Fruit fly (Drosophila melanogaster) whole organism, embryonic: ENCODE results near the gene isoQC.
A peak's percentile ranks its signal among the peaks of the same experiment; 100 is the strongest.

Experiments
- Abd-B ChIP-seq: fragments of 200-800 bp; sonication (Bioruptor generic); optimal IDR thresholded peaks from 2 replicates; lab custom pipeline; 2018; ENCODE audit warnings: missing biosample characterization, mild to moderate bottlenecking, missing genetic modification characterization, moderate library complexity
- CG15011 ChIP-seq: fragments of 200-800 bp; sonication (Bioruptor generic); optimal IDR thresholded peaks from 3 replicates; lab custom pipeline; 2018; ENCODE audit warnings: missing biosample characterization, mild to moderate bottlenecking, missing genetic modification characterization
- CG1529 ChIP-seq: fragments of 200-800 bp; sonication (Bioruptor generic); optimal IDR thresholded peaks from 3 replicates; lab custom pipeline; 2018; ENCODE audit warnings: missing biosample characterization, missing genetic modification characterization
- CG1602 ChIP-seq: fragments of 200-800 bp; sonication (Bioruptor generic); optimal IDR thresholded peaks from 3 replicates; lab custom pipeline; 2016; ENCODE audit warnings: missing biosample characterization, missing genetic modification characterization
- CG1603 ChIP-seq: fragments of 200-800 bp; sonication (Bioruptor generic); optimal IDR thresholded peaks from 2 replicates; lab custom pipeline; 2019; ENCODE audit warnings: missing biosample characterization, mild to moderate bottlenecking, missing genetic modification characterization, moderate library complexity
- CG1647 ChIP-seq: fragments of 200-800 bp; sonication (Bioruptor generic); optimal IDR thresholded peaks from 3 replicates; lab custom pipeline; 2016; ENCODE audit warnings: missing biosample characterization, missing genetic modification characterization
- CG16863 ChIP-seq: fragments of 200-800 bp; sonication (Bioruptor generic); optimal IDR thresholded peaks from 3 replicates; lab custom pipeline; 2016; ENCODE audit warnings: missing biosample characterization, missing genetic modification characterization
- CG17385 ChIP-seq: fragments of 200-800 bp; sonication (Bioruptor generic); optimal IDR thresholded peaks from 3 replicates; lab custom pipeline; 2018; ENCODE audit warnings: missing biosample characterization, mild to moderate bottlenecking, missing genetic modification characterization
- CG2116 ChIP-seq: fragments of 200-800 bp; sonication (Bioruptor generic); optimal IDR thresholded peaks from 3 replicates; lab custom pipeline; 2018; ENCODE audit warnings: missing biosample characterization, mild to moderate bottlenecking, missing genetic modification characterization
- CG2712 ChIP-seq: fragments of 200-800 bp; optimal IDR thresholded peaks from 3 replicates; lab custom pipeline; 2019; ENCODE audit warnings: missing biosample characterization, mild to moderate bottlenecking, missing genetic modification characterization, moderate library complexity
- CG33557 ChIP-seq: fragments of 200-800 bp; sonication (Bioruptor generic); optimal IDR thresholded peaks from 2 replicates; lab custom pipeline; 2019; ENCODE audit warnings: missing biosample characterization, mild to moderate bottlenecking, missing genetic modification characterization, moderate library complexity
- CG4730 ChIP-seq: fragments of 200-800 bp; sonication (Bioruptor generic); IDR thresholded peaks from 2 replicates; pipeline ENCODE4 v1.3.6; 2022; ENCODE audit warnings: missing biosample characterization, missing genetic modification characterization
- CG6175 ChIP-seq: fragments of 200-800 bp; sonication (Bioruptor generic); IDR thresholded peaks from 3 replicates; pipeline ENCODE4 v1.3.6; 2022; ENCODE audit warnings: missing biosample characterization, missing genetic modification characterization
- CG6854 ChIP-seq: fragments of 200-800 bp; sonication (Bioruptor generic); optimal IDR thresholded peaks from 3 replicates; lab custom pipeline; 2017; ENCODE audit warnings: missing biosample characterization, mild to moderate bottlenecking, missing genetic modification characterization
- CG7271 ChIP-seq: fragments of 200-800 bp; sonication (Bioruptor generic); optimal IDR thresholded peaks from 2 replicates; lab custom pipeline; 2018; ENCODE audit warnings: missing biosample characterization, mild to moderate bottlenecking, missing genetic modification characterization, moderate library complexity
- Camta ChIP-seq: fragments of 200-800 bp; sonication (Bioruptor generic); optimal IDR thresholded peaks from 2 replicates; lab custom pipeline; 2016; ENCODE audit warnings: missing biosample characterization, missing genetic modification characterization
- CrebB ChIP-seq: fragments of 200-800 bp; sonication (Bioruptor generic); optimal IDR thresholded peaks from 3 replicates; lab custom pipeline; 2018; ENCODE audit warnings: missing biosample characterization, mild to moderate bottlenecking, missing genetic modification characterization
- Dbx ChIP-seq: fragments of 200-800 bp; sonication (Bioruptor generic); IDR thresholded peaks from 3 replicates; pipeline ENCODE4 v1.3.6; 2022; ENCODE audit warnings: missing biosample characterization, missing genetic modification characterization
- Dip3 ChIP-seq: fragments of 200-800 bp; sonication (Bioruptor generic); optimal IDR thresholded peaks from 3 replicates; lab custom pipeline; 2016; ENCODE audit warnings: missing biosample characterization, missing genetic modification characterization
- Gsc ChIP-seq: fragments of 200-800 bp; sonication (Bioruptor generic); IDR thresholded peaks from 2 replicates; pipeline ENCODE4 v1.3.6; 2022; ENCODE audit warnings: missing biosample characterization, missing genetic modification characterization
- Hr3 ChIP-seq: fragments of 200-800 bp; sonication (Bioruptor generic); optimal IDR thresholded peaks from 3 replicates; lab custom pipeline; 2016; ENCODE audit warnings: missing biosample characterization, missing genetic modification characterization
- Hr51 ChIP-seq, 2 experiments: fragments of 200-800 bp; sonication (Bioruptor generic); optimal IDR thresholded peaks; 2 replicates in 1 of 2; 3 replicates in 1 of 2; lab custom pipeline; 2016 to 2018; ENCODE audit warnings: missing biosample characterization in 2 of 2, missing genetic modification characterization in 2 of 2, mild to moderate bottlenecking in 1 of 2, moderate library complexity in 1 of 2
- Lim3 ChIP-seq: fragments of 200-800 bp; sonication (Bioruptor generic); IDR thresholded peaks from 2 replicates; pipeline ENCODE4 v1.3.6; 2022; ENCODE audit warnings: missing biosample characterization, missing genetic modification characterization
- NC2β ChIP-seq: fragments of 200-800 bp; sonication (Bioruptor generic); optimal IDR thresholded peaks from 2 replicates; lab custom pipeline; 2016; ENCODE audit warnings: missing biosample characterization, missing genetic modification characterization
- Nf-YB ChIP-seq: fragments of 200-800 bp; sonication (Bioruptor generic); optimal IDR thresholded peaks from 3 replicates; lab custom pipeline; 2019; ENCODE audit warnings: missing biosample characterization, mild to moderate bottlenecking, missing genetic modification characterization, moderate library complexity
- Oaz ChIP-seq: fragments of 200-800 bp; sonication (Bioruptor generic); IDR thresholded peaks from 2 replicates; pipeline ENCODE4 v1.3.6; 2022; ENCODE audit warnings: missing biosample characterization, missing genetic modification characterization
- PHDP ChIP-seq: fragments of 200-800 bp; sonication (Bioruptor generic); optimal IDR thresholded peaks from 3 replicates; lab custom pipeline; 2018; ENCODE audit warnings: missing biosample characterization, mild to moderate bottlenecking, missing genetic modification characterization, moderate library complexity
- Rx ChIP-seq: fragments of 200-800 bp; sonication (Bioruptor generic); IDR thresholded peaks from 2 replicates; pipeline ENCODE4 v1.3.6; 2022; ENCODE audit warnings: missing biosample characterization, missing genetic modification characterization
- Sry-δ ChIP-seq: fragments of 200-800 bp; sonication (Bioruptor generic); optimal IDR thresholded peaks from 2 replicates; lab custom pipeline; 2016; ENCODE audit warnings: missing biosample characterization, missing genetic modification characterization
- Tbp ChIP-seq: fragments of >200 bp; optimal IDR thresholded peaks from 2 replicates; lab custom pipeline; 2018; ENCODE audit warnings: missing biosample characterization, missing genetic modification characterization
- Vsx1 ChIP-seq: fragments of 200-800 bp; sonication (Bioruptor generic); optimal IDR thresholded peaks from 2 replicates; lab custom pipeline; 2017; ENCODE audit warnings: missing biosample characterization, mild to moderate bottlenecking, missing genetic modification characterization, missing genetic modification reagents
- bbx ChIP-seq: fragments of 200-800 bp; sonication (Bioruptor generic); IDR thresholded peaks from 2 replicates; pipeline ENCODE4 v1.3.6; 2022; ENCODE audit warnings: missing biosample characterization, missing genetic modification characterization; ENCODE audit not compliant: partially characterized antibody
- cas ChIP-seq: fragments of 200-800 bp; sonication (Bioruptor generic); IDR thresholded peaks from 2 replicates; pipeline ENCODE4 v1.3.6; 2022; ENCODE audit warnings: missing biosample characterization, missing genetic modification characterization
- ci ChIP-seq: fragments of 200-800 bp; sonication (Bioruptor generic); IDR thresholded peaks from 3 replicates; pipeline ENCODE4 v1.3.6; 2022; ENCODE audit warnings: missing biosample characterization, missing genetic modification characterization
- crol ChIP-seq: fragments of 200-800 bp; sonication (Bioruptor generic); IDR thresholded peaks from 2 replicates; pipeline ENCODE4 v1.3.6; 2022; ENCODE audit warnings: missing biosample characterization, missing genetic modification characterization
- dan ChIP-seq: fragments of 200-800 bp; sonication (Bioruptor generic); IDR thresholded peaks from 2 replicates; pipeline ENCODE4 v1.3.6; 2022; ENCODE audit warnings: missing biosample characterization, missing genetic modification characterization
- esg ChIP-seq: fragments of 200-800 bp; sonication (Bioruptor generic); conservative IDR thresholded peaks from 2 replicates; pipeline ENCODE4 v1.3.6; 2022; ENCODE audit warnings: missing biosample characterization, missing genetic modification characterization
- eve ChIP-seq, 2 experiments: fragments of >200 bp; optimal IDR thresholded peaks; 2 replicates each; lab custom pipeline; 2017; ENCODE audit warnings: missing biosample characterization in 2 of 2, missing genetic modification characterization in 2 of 2
- exex ChIP-seq: fragments of 200-800 bp; sonication (Bioruptor generic); optimal IDR thresholded peaks from 4 replicates; lab custom pipeline; 2018; ENCODE audit warnings: missing biosample characterization, mild to moderate bottlenecking, missing genetic modification characterization, moderate library complexity
- gt ChIP-seq: fragments of 200-800 bp; sonication (Bioruptor generic); IDR thresholded peaks from 2 replicates; pipeline ENCODE4 v1.3.6; 2022; ENCODE audit warnings: missing biosample characterization, missing genetic modification characterization
- ham ChIP-seq: fragments of 200-800 bp; sonication (Bioruptor generic); IDR thresholded peaks from 2 replicates; pipeline ENCODE4 v1.3.6; 2022; ENCODE audit warnings: missing biosample characterization, missing genetic modification characterization
- her ChIP-seq: fragments of 200-800 bp; sonication (Bioruptor generic); optimal IDR thresholded peaks from 2 replicates; lab custom pipeline; 2016; ENCODE audit warnings: missing biosample characterization, missing genetic modification characterization
- maf-S ChIP-seq: fragments of 200-800 bp; sonication (Bioruptor generic); optimal IDR thresholded peaks from 2 replicates; lab custom pipeline; 2016; ENCODE audit warnings: missing biosample characterization, missing genetic modification characterization
- sens ChIP-seq: fragments of 200-800 bp; sonication (Bioruptor generic); peaks from one replicate; lab custom pipeline; 2016; ENCODE audit warnings: missing biosample characterization, missing genetic modification characterization
- slou ChIP-seq: fragments of 200-800 bp; sonication (Bioruptor generic); optimal IDR thresholded peaks from 3 replicates; lab custom pipeline; 2016; ENCODE audit warnings: missing biosample characterization, missing genetic modification characterization
- sqz ChIP-seq: fragments of 200-800 bp; sonication (Bioruptor generic); optimal IDR thresholded peaks from 3 replicates; lab custom pipeline; 2018; ENCODE audit warnings: missing biosample characterization, mild to moderate bottlenecking, missing genetic modification characterization
- stc ChIP-seq: fragments of 200-800 bp; sonication (Bioruptor generic); IDR thresholded peaks from 2 replicates; pipeline ENCODE4 v1.3.6; 2022; ENCODE audit warnings: missing biosample characterization, missing genetic modification characterization
- tio ChIP-seq: fragments of 200-800 bp; sonication (Bioruptor generic); optimal IDR thresholded peaks from 2 replicates; lab custom pipeline; 2017; ENCODE audit warnings: missing biosample characterization, missing genetic modification characterization, inconsistent platforms
- tx ChIP-seq: fragments of 200-800 bp; sonication (Bioruptor generic); optimal IDR thresholded peaks from 2 replicates; lab custom pipeline; 2016; ENCODE audit warnings: missing biosample characterization, missing genetic modification characterization
- wdn ChIP-seq: fragments of 200-800 bp; sonication (Bioruptor generic); IDR thresholded peaks from 2 replicates; pipeline ENCODE4 v1.3.6; 2022; ENCODE audit warnings: missing biosample characterization, missing genetic modification characterization

The isoQC gene

DNA sequence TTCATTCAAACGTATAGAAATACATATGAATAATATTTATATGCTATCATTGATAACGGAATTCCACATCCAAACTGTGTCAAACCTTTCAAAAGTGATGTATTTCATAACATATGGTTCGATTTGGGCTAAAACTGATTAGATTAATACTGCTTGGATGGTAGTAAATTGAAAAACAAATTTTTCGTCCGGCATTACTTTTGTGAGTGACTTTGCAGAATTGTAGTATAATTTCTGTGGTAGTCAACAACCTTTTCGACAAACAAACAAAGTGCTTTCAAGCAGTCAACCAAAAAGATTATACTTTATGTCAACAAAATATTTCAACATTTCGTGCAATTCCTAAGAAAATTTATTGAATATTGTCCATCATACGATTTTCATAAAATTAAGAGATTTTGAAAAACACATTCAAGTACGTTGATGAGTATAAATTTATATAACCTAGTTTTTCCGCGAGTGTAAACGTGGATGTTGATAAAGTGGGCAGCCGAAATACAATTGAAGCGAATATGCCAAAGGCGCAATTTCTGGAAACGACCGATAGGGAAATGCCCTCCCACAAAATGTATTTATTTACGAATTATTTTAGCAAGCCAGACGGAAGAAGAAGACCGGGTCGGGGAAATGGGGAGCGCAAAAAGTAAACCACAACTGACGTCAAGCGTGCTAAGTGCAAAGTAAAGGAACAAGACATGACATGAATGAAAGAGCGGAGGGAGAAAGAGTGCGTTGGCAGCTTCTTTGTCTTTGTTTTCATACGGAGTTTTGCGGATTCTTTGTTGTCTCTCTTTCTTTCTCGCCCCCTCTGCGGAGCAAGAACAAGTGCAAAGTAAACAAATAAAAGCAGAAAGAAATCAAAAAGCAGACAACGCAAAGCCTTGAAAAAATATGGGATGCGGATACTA lies 43.9 kb downstream of the isoQC start (continued):
- TF ChIP-seq crol (GFP tag; lab: Robert Waterston, UW) (peak; percentile 56; the same call in 1 of the 2 replicates), wdn (GFP tag; lab: Robert Waterston, UW) (0 out of 2 replicates have a peak, but pooled peaks have one; percentile 18), Camta (GFP tag; lab: Kevin White, UChicago) (no peak), CG1602 (GFP tag; lab: Kevin White, UChicago) (no peak), her (GFP tag; lab: Kevin White, UChicago) (no peak), CG4730 (GFP tag; lab: Robert Waterston, UW) (no peak), bbx (GFP tag; lab: Robert Waterston, UW) (0 out of 2 replicates have a peak, but pooled peaks have one; percentile 31), Dbx (GFP tag; lab: Robert Waterston, UW) (peak; percentile 15; the same call in 1 of the 3 replicates), CG1529 (GFP tag; lab: Kevin White, UChicago) (no peak), Sry-δ (GFP tag; lab: Kevin White, UChicago) (no peak), CG2116 (GFP tag; lab: Kevin White, UChicago) (peak; percentile 5), Lim3 (GFP tag; lab: Robert Waterston, UW) (no peak), CG7271 (tag; lab: Kevin White, UChicago) (no peak), Nf-YB (GFP tag; lab: Kevin White, UChicago) (no peak), sens (GFP tag; lab: Kevin White, UChicago) (peak; percentile 45), exex (tag; lab: Kevin White, UChicago) (peak; percentile 50), Gsc (no peak), Oaz (GFP tag; lab: Robert Waterston, UW) (no peak), ci (GFP tag; lab: Robert Waterston, UW) (no peak), CG16863 (GFP tag; lab: Kevin White, UChicago) (no peak), Hr51 (GFP tag; optimal IDR thresholded peaks at IDR 0.05; lab: Kevin White, UChicago) (peak; percentile 9 to 44), CG33557 (GFP tag; lab: Kevin White, UChicago) (no peak), CrebB (peak; percentile 18), CG17385 (peak; percentile 61), Abd-B (GFP tag; lab: Kevin White, UChicago) (no peak), PHDP (tag; lab: Kevin White, UChicago) (peak; percentile 40), esg (GFP tag; lab: Robert Waterston, UW) (peak; percentile 22; the same call in 1 of the 2 replicates), Rx (GFP tag; lab: Robert Waterston, UW) (no peak; the same call in 1 of the 2 replicates), cas (GFP tag; lab: Robert Waterston, UW) (no peak), maf-S (GFP tag; lab: Kevin White, UChicago) (no peak), ham (GFP tag; lab: Robert Waterston, UW) (no peak), Vsx1 (GFP tag; lab: Kevin White, UChicago) (peak; percentile 14), tio (peak; percentile 21), CG2712 (peak; percentile 33), sqz (no peak), Dip3 (GFP tag; lab: Kevin White, UChicago) (peak; percentile 24), tx (no peak), CG1647 (GFP tag; lab: Kevin White, UChicago) (no peak), eve (GFP tag; optimal IDR thresholded peaks at IDR 0.05; lab: Kevin White, UChicago) (peak in 1 of 2 experiments; percentile 54), CG6175 (GFP tag; lab: Robert Waterston, UW) (no peak), Tbp (GFP tag; lab: Kevin White, UChicago) (no peak), NC2β (GFP tag; lab: Kevin White, UChicago) (no peak), stc (GFP tag; lab: Robert Waterston, UW) (no peak), CG15011 (no peak), dan (GFP tag; lab: Robert Waterston, UW) (no peak), CG1603 (tag; lab: Kevin White, UChicago) (no peak), CG6854 (no peak), slou (no peak), gt (GFP tag; lab: Robert Waterston, UW) (no peak), Hr3 (peak; percentile 6)
